Fruit fly (Drosophila melanogaster) Kc167 (cell line): ENCODE data around the gene CG17104.

Experiments
- Myc ChIP-seq: fragments of >200 bp; optimal IDR thresholded peaks from 2 replicates; lab custom pipeline; 2017; ENCODE audit warnings: missing external identifiers
- insv ChIP-seq: fragments of >200 bp; optimal IDR thresholded peaks from 3 replicates; lab custom pipeline; 2018; ENCODE audit warnings: missing external identifiers
- ttk ChIP-seq: sonication (Bioruptor generic); optimal IDR thresholded peaks from 2 replicates; lab custom pipeline; 2017; ENCODE audit warnings: missing external identifiers

dm6 chr2L:10685666-10686065, 8.7 kb downstream of the CG17104 start:
- TF ChIP-seq Myc (lab: Kevin White, UChicago) (no peak), insv (lab: Kevin White, UChicago) (no peak), ttk (no peak)
